Worm (Caenorhabditis elegans): ENCODE measurements around the gene Y43C5B.2.
A peak's percentile ranks its signal among the peaks of the same experiment; 100 is the strongest.

Gene Y43C5B.2

DNA sequence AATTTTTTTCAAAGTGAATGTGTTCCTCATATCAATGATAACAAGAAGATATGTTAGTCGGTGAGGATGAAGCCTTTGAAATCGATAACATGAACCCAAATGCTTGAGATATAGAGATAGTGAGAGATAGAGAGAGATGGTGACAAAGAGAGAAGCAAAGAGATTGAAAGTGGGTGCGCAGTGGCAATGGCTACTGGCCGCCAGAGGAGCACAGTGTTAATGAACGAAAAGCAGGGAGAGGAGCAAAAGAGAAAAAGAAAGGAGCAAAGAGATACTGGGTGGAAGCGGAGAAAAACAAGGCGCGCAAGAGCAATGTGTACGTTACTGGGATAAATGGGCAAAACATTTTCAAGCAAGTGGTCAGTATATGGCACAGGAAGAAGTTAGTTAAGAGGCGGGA, 7.5 kb downstream of the Y43C5B.2 start:
- TF ChIP-seq nhr-237 (tag; optimal IDR thresholded peaks at IDR 0.05) (no peak), egl-5 (tag; optimal IDR thresholded peaks at IDR 0.05) (peak; percentile 23), pha-4 (tag; optimal IDR thresholded peaks at IDR 0.05) (peak; percentile 7), skn-1 (tag; optimal IDR thresholded peaks at IDR 0.05) (peak; percentile 56), nhr-25 (tag; optimal IDR thresholded peaks at IDR 0.05) (no peak), ceh-28 (tag; optimal IDR thresholded peaks at IDR 0.05) (peak; percentile 50), hmg-11 (tag; optimal IDR thresholded peaks at IDR 0.05) (peak; percentile 23), ceh-16 (tag; optimal IDR thresholded peaks at IDR 0.05) (no peak), lin-39 (tag; optimal IDR thresholded peaks at IDR 0.05) (peak; percentile 73), fkh-2 (tag; optimal IDR thresholded peaks at IDR 0.05) (no peak), nfya-1 (tag; optimal IDR thresholded peaks at IDR 0.05; ENCODE audit: insufficient read depth) (peak; percentile 83)

DNA sequence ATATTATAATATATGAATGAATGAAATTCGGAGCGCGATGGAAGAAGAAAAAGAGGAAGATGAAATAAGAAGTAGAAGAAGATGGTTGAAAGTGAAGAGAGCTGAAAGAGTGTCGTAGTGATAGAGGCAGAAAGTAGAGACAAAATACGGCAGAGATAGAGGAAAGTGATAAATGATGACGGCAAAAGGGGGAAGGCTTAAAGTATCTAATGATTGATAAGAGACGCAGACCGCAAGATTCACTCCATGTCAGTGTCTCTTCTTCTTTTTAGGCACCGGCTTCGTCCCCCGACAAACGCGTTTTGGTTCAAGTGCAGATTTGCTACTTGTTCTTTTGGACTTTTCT, 9.8 kb downstream of the Y43C5B.2 start:
- no peak for TF ChIP-seq nhr-76 (tag; optimal IDR thresholded peaks at IDR 0.05)
- no peak for TF ChIP-seq fkh-10 (GFP tag; optimal IDR thresholded peaks at IDR 0.05)
- no peak for TF ChIP-seq nhr-77 (tag; optimal IDR thresholded peaks at IDR 0.05)
- TF ChIP-seq daf-12 (tag; optimal IDR thresholded peaks at IDR 0.05) = no peak
- no peak for TF ChIP-seq egl-5 (tag; optimal IDR thresholded peaks at IDR 0.05)
- TF ChIP-seq elt-2 (tag; optimal IDR thresholded peaks at IDR 0.05) = peak; percentile 96
- peak; percentile 76 for TF ChIP-seq nhr-11 (tag; optimal IDR thresholded peaks at IDR 0.05)
- TF ChIP-seq lin-15B (tag; optimal IDR thresholded peaks at IDR 0.05) = no peak
- TF ChIP-seq R02D3.7 (tag; optimal IDR thresholded peaks at IDR 0.05) = peak; percentile 2
- TF ChIP-seq lin-39 (tag; optimal IDR thresholded peaks at IDR 0.05) = peak; percentile 71
- TF ChIP-seq jun-1 (tag; optimal IDR thresholded peaks at IDR 0.05) = peak; percentile 91
- TF ChIP-seq snpc-4 (tag; optimal IDR thresholded peaks at IDR 0.05) = peak; percentile 40
- no peak for TF ChIP-seq fkh-2 (tag; optimal IDR thresholded peaks at IDR 0.05)
- TF ChIP-seq nhr-43 (tag; optimal IDR thresholded peaks at IDR 0.05; ENCODE audit: poor library complexity, severe bottlenecking) = peak; percentile 68
- TF ChIP-seq nhr-28 (tag; optimal IDR thresholded peaks at IDR 0.05) = no peak
- peak in 2 of 3 experiments; percentile 15 to 52 for TF ChIP-seq elt-3 (tag; optimal IDR thresholded peaks at IDR 0.05)
- TF ChIP-seq nfya-1 (tag; optimal IDR thresholded peaks at IDR 0.05; ENCODE audit: insufficient read depth) = peak; percentile 34
- no peak for TF ChIP-seq nhr-12 (tag; optimal IDR thresholded peaks at IDR 0.05)
- no peak for TF ChIP-seq unc-39 (tag; optimal IDR thresholded peaks at IDR 0.05)
- TF ChIP-seq ama-1 (optimal IDR thresholded peaks at IDR 0.05) = no peak
- TF ChIP-seq nhr-23 (tag; optimal IDR thresholded peaks at IDR 0.05) = peak; percentile 40
- no peak for TF ChIP-seq eor-1 (tag; optimal IDR thresholded peaks at IDR 0.05)
- TF ChIP-seq zag-1 (tag; optimal IDR thresholded peaks at IDR 0.05) = no peak
- no peak for TF ChIP-seq ceh-9 (tag; optimal IDR thresholded peaks at IDR 0.05)
- peak; percentile 41 for TF ChIP-seq unc-62 (GFP tag; optimal IDR thresholded peaks at IDR 0.05)
- TF ChIP-seq pha-4 (tag; optimal IDR thresholded peaks at IDR 0.05) = no peak
- no peak for TF ChIP-seq nhr-67 (tag; optimal IDR thresholded peaks at IDR 0.05)
- TF ChIP-seq mdl-1 (tag; optimal IDR thresholded peaks at IDR 0.05) = no peak
- peak; percentile 11 for TF ChIP-seq elt-1 (tag; optimal IDR thresholded peaks at IDR 0.05)
- TF ChIP-seq skn-1 (tag; optimal IDR thresholded peaks at IDR 0.05) = peak; percentile 84
- TF ChIP-seq fos-1 (tag; optimal IDR thresholded peaks at IDR 0.05) = no peak
- TF ChIP-seq egl-27 (tag; optimal IDR thresholded peaks at IDR 0.05) = peak; percentile 13
- peak; percentile 88 for TF ChIP-seq nhr-25 (tag; optimal IDR thresholded peaks at IDR 0.05)
- no peak for TF ChIP-seq ztf-4 (tag; optimal IDR thresholded peaks at IDR 0.05)
- no peak for TF ChIP-seq hmg-11 (tag; optimal IDR thresholded peaks at IDR 0.05)
- TF ChIP-seq tbx-2 (tag; optimal IDR thresholded peaks at IDR 0.05) = no peak
- TF ChIP-seq ceh-28 (tag; optimal IDR thresholded peaks at IDR 0.05) = peak; percentile 50
- peak; percentile 32 for TF ChIP-seq ceh-82 (tag; optimal IDR thresholded peaks at IDR 0.05)
- TF ChIP-seq pqm-1 (tag; optimal IDR thresholded peaks at IDR 0.05) = peak; percentile 59
- peak; percentile 35 for TF ChIP-seq lsy-12 (tag; optimal IDR thresholded peaks at IDR 0.05)

Data from whole organism, L3 larva.